Fruit fly (Drosophila melanogaster): ENCODE results near the gene CG14218.

CG14218 gene

DNA sequence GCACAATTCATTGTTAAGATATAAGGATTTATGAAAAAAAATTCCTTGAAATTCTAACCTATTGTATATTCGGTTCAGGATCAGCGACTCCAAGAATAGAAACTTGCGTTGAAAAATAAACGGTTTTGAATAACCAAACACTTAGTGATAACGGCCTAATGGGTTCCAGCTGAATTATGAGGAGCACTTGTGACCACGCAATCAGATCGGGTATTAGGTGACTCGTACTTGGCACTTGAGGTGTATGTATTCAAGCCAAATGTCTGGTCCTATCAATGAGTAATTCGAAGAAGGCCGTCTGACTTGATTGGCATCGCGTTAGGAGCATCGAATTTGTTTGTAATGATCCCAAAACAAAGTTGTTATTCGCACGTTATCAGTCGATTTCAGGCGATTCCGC lies 8.8 kb upstream of the CG14218 start:
- no peak for TF ChIP-seq TFAM (GFP tag; optimal IDR thresholded peaks at IDR 0.05)
- TF ChIP-seq exex (tag; optimal IDR thresholded peaks at IDR 0.05): peak; percentile 91
- no peak for TF ChIP-seq pfk (GFP tag; optimal IDR thresholded peaks at IDR 0.05)
- no peak for TF ChIP-seq Jarid2 (GFP tag; optimal IDR thresholded peaks at IDR 0.05)
- TF ChIP-seq Dad (GFP tag; optimal IDR thresholded peaks at IDR 0.05): no peak
- TF ChIP-seq CG5953 (GFP tag; IDR thresholded peaks at IDR 0.05): no peak
- TF ChIP-seq grn (GFP tag; optimal IDR thresholded peaks at IDR 0.05): peak; percentile 64
- TF ChIP-seq ci (GFP tag; IDR thresholded peaks at IDR 0.05): no peak
- no peak for TF ChIP-seq CG1603 (tag; optimal IDR thresholded peaks at IDR 0.05)
- no peak for TF ChIP-seq bcd (GFP tag; optimal IDR thresholded peaks at IDR 0.05)
- TF ChIP-seq CG9797 (GFP tag; optimal IDR thresholded peaks at IDR 0.05): no peak
- no peak for TF ChIP-seq gce (GFP tag; IDR thresholded peaks at IDR 0.05)
- TF ChIP-seq sug (tag; optimal IDR thresholded peaks at IDR 0.05): peak; percentile 43
- TF ChIP-seq CG17385 (GFP tag; optimal IDR thresholded peaks at IDR 0.05): no peak
- TF ChIP-seq mirr (GFP tag; optimal IDR thresholded peaks at IDR 0.05): peak; percentile 19
- TF ChIP-seq dmrt99B (tag; optimal IDR thresholded peaks at IDR 0.05): no peak

DNA sequence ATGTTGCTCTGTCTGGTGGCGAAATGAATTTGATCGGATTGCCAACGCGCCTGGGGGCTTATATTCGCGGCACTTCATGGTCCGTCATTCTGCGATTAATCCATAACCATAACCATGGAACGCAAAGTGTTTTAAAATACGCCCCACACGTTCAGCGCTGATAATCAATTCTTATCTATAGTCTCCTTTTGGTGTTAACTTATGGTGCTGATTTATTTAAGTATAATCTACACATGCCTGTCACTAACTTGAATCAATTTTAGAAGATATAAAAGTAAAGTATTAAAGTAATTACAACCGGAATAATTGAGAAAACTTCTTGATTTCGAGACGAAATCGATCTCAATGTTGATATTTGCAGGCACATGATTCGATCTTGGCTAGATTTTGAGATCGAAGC lies 8.3 kb upstream of the CG14218 start, which contains the start of gene CG14219:
Gene CG14219 (minus strand): TSS at position 101 of the 400 bp plus-strand sequence.
- no peak for TF ChIP-seq CG3726 (GFP tag; IDR thresholded peaks at IDR 0.05)
- peak; percentile 41 for TF ChIP-seq sug (tag; optimal IDR thresholded peaks at IDR 0.05)
- no peak for TF ChIP-seq vnd (GFP tag; IDR thresholded peaks at IDR 0.05; ENCODE audit: partially characterized antibody)
- no peak for TF ChIP-seq CG8944 (GFP tag; optimal IDR thresholded peaks at IDR 0.05)

DNA sequence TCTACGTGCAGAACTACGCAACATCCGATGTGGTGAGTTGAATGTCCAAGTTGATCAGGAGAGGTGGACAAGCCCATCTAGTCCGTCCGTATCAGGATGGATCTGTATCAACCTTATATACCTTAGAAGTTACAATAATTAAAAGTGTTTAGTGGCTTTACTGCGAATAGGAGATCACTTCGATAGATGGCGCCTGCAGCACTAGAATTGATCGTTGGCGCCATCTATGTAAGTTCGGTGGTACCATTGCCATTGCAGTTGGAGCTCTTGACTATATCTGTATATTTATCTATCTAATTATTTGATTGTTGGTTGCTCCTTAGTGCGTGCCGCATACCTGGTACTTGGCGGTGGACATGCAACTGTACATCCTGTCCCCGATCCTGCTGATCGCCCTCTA lies 3.4 kb upstream of the CG14218 start:
- TF ChIP-seq esg (GFP tag; conservative IDR thresholded peaks at IDR 0.05) (no peak), eve (GFP tag; optimal IDR thresholded peaks at IDR 0.05) (no peak), CG3838 (GFP tag; optimal IDR thresholded peaks at IDR 0.05) (no peak), Optix (GFP tag; IDR thresholded peaks at IDR 0.05) (no peak), CG5953 (GFP tag; IDR thresholded peaks at IDR 0.05) (no peak), CG10147 (GFP tag; optimal IDR thresholded peaks at IDR 0.05) (no peak), CTCF (GFP tag; optimal IDR thresholded peaks at IDR 0.05) (peak; percentile 87), Max (GFP tag; optimal IDR thresholded peaks at IDR 0.05) (no peak), CG34224 (GFP tag; IDR thresholded peaks at IDR 0.05; ENCODE audit: partially characterized antibody) (no peak)

DNA sequence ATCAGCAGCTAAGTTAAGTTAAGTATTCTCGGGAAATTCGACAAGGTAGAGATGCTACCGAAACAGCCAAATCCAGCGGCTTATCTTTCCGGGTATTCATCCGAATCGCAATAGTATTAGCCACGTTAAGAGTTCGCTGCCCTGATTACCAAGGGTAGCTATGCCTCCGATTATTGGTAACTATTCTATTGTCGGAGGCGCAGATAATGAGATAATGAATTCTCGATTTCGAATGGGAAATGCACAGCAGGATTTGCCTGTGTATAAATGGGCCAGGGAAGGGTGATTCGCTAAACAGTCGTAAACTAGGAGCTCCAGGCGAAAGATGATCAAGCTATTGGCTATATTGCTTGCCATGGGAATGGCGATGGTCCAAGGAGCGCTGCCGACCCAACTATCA lies 1.5 kb upstream of the CG14218 start, which contains the start of gene CG14204:
Gene CG14204 (plus strand): TSS at position 301 of the 400 bp plus-strand sequence.
- TF ChIP-seq kay (GFP tag; optimal IDR thresholded peaks at IDR 0.05): no peak
- TF ChIP-seq CG12236 (GFP tag; optimal IDR thresholded peaks at IDR 0.05): no peak
- TF ChIP-seq sd (tag; optimal IDR thresholded peaks at IDR 0.05): no peak
- TF ChIP-seq Gsc (GFP tag; IDR thresholded peaks at IDR 0.05): no peak
- TF ChIP-seq CG7786 (GFP tag; optimal IDR thresholded peaks at IDR 0.05): no peak
- no peak for TF ChIP-seq twi (tag; optimal IDR thresholded peaks at IDR 0.05)
- TF ChIP-seq CG14860 (GFP tag; IDR thresholded peaks at IDR 0.05; ENCODE audit: partially characterized antibody): no peak
- TF ChIP-seq CG16815 (GFP tag; optimal IDR thresholded peaks at IDR 0.05): no peak
- no peak for TF ChIP-seq CG8924 (tag; optimal IDR thresholded peaks at IDR 0.05)
- no peak for TF ChIP-seq CG34422 (GFP tag; IDR thresholded peaks at IDR 0.05)

All from whole organism, embryonic.